Fruit fly (Drosophila melanogaster) whole organism, embryonic: ENCODE data around the gene Polr2D.

Source experiments
- Antp ChIP-seq: fragments of 200-800 bp; sonication (Bioruptor generic); optimal IDR thresholded peaks from 3 replicates; lab custom pipeline; 2016; ENCODE audit warnings: missing biosample characterization, missing genetic modification characterization
- CG10431 ChIP-seq: fragments of 200-800 bp; sonication (Bioruptor generic); optimal IDR thresholded peaks from 3 replicates; lab custom pipeline; 2018; ENCODE audit warnings: missing biosample characterization, mild to moderate bottlenecking, missing genetic modification characterization
- CG13287 ChIP-seq: fragments of 200-800 bp; sonication (Bioruptor generic); IDR thresholded peaks from 2 replicates; pipeline ENCODE4 v1.3.6; 2022; ENCODE audit warnings: missing biosample characterization, missing genetic modification characterization; ENCODE audit not compliant: partially characterized antibody
- CG13624 ChIP-seq: fragments of 200-800 bp; sonication (Bioruptor generic); optimal IDR thresholded peaks from 2 replicates; lab custom pipeline; 2016; ENCODE audit warnings: missing biosample characterization, missing genetic modification characterization
- CG14710 ChIP-seq: fragments of 200-800 bp; sonication (Bioruptor generic); optimal IDR thresholded peaks from 3 replicates; lab custom pipeline; 2019; ENCODE audit warnings: missing biosample characterization, mild to moderate bottlenecking, missing genetic modification characterization, moderate library complexity
- CG15479 ChIP-seq: fragments of 200-800 bp; sonication (Bioruptor generic); optimal IDR thresholded peaks from 3 replicates; lab custom pipeline; 2019; ENCODE audit warnings: missing biosample characterization, mild to moderate bottlenecking, missing genetic modification characterization, moderate library complexity
- CG16813 ChIP-seq: fragments of 200-800 bp; sonication (Bioruptor generic); IDR thresholded peaks from 3 replicates; pipeline ENCODE4 v1.3.6; 2022; ENCODE audit warnings: missing biosample characterization, missing genetic modification characterization; ENCODE audit not compliant: partially characterized antibody
- CG2120 ChIP-seq: fragments of 200-800 bp; sonication (Bioruptor generic); optimal IDR thresholded peaks from 3 replicates; lab custom pipeline; 2016; ENCODE audit warnings: missing biosample characterization, missing genetic modification characterization
- CG2129 ChIP-seq: fragments of 200-800 bp; sonication (Bioruptor generic); IDR thresholded peaks from 2 replicates; pipeline ENCODE4 v1.3.6; 2022; ENCODE audit warnings: missing biosample characterization, missing genetic modification characterization; ENCODE audit not compliant: partially characterized antibody
- CG3995 ChIP-seq: fragments of 200-800 bp; sonication (Bioruptor generic); optimal IDR thresholded peaks from 3 replicates; lab custom pipeline; 2016; ENCODE audit warnings: missing biosample characterization, missing genetic modification characterization
- CG6175 ChIP-seq: fragments of 200-800 bp; sonication (Bioruptor generic); IDR thresholded peaks from 3 replicates; pipeline ENCODE4 v1.3.6; 2022; ENCODE audit warnings: missing biosample characterization, missing genetic modification characterization
- CG7963 ChIP-seq: fragments of 200-800 bp; sonication (Bioruptor generic); IDR thresholded peaks from 3 replicates; pipeline ENCODE4 v1.3.6; 2022; ENCODE audit warnings: missing biosample characterization, missing genetic modification characterization; ENCODE audit not compliant: partially characterized antibody
- CG9876 ChIP-seq: fragments of 200-800 bp; sonication (Bioruptor generic); optimal IDR thresholded peaks from 2 replicates; lab custom pipeline; 2016; ENCODE audit warnings: missing biosample characterization, missing genetic modification characterization
- Camta ChIP-seq: fragments of 200-800 bp; sonication (Bioruptor generic); optimal IDR thresholded peaks from 2 replicates; lab custom pipeline; 2016; ENCODE audit warnings: missing biosample characterization, missing genetic modification characterization
- Doc3 ChIP-seq: fragments of 200-800 bp; sonication (Bioruptor generic); IDR thresholded peaks from 3 replicates; pipeline ENCODE4 v1.3.6; 2022; ENCODE audit warnings: missing biosample characterization, missing genetic modification characterization; ENCODE audit not compliant: partially characterized antibody
- Dp ChIP-seq: fragments of 200-800 bp; sonication (Bioruptor generic); optimal IDR thresholded peaks from 2 replicates; lab custom pipeline; 2018; ENCODE audit warnings: missing biosample characterization, mild to moderate bottlenecking, missing genetic modification characterization, moderate library complexity
- Dref ChIP-seq: fragments of 200-800 bp; sonication (Bioruptor generic); IDR thresholded peaks from 2 replicates; pipeline ENCODE4 v1.3.6; 2022; ENCODE audit warnings: missing biosample characterization, missing genetic modification characterization
- Elba2 ChIP-seq: fragments of 200-800 bp; sonication (Bioruptor generic); optimal IDR thresholded peaks from 3 replicates; lab custom pipeline; 2016; ENCODE audit warnings: missing biosample characterization, missing genetic modification characterization
- HmgD ChIP-seq: fragments of 200-800 bp; sonication (Bioruptor generic); optimal IDR thresholded peaks from 3 replicates; lab custom pipeline; 2016; ENCODE audit warnings: missing biosample characterization, missing genetic modification characterization
- HmgZ ChIP-seq: fragments of 200-800 bp; sonication (Bioruptor generic); optimal IDR thresholded peaks from 2 replicates; lab custom pipeline; 2018; ENCODE audit warnings: missing biosample characterization, mild to moderate bottlenecking, missing genetic modification characterization
- MESR4 ChIP-seq: fragments of 200-800 bp; sonication (Bioruptor generic); optimal IDR thresholded peaks from 2 replicates; lab custom pipeline; 2018; ENCODE audit warnings: missing biosample characterization, mild to moderate bottlenecking, missing genetic modification characterization, moderate library complexity
- Med ChIP-seq: fragments of 200-800 bp; sonication (Bioruptor generic); peaks from one replicate; lab custom pipeline; 2016; ENCODE audit warnings: missing biosample characterization, missing genetic modification characterization, mild to moderate bottlenecking, inconsistent platforms, moderate library complexity
- NC2β ChIP-seq: fragments of 200-800 bp; sonication (Bioruptor generic); optimal IDR thresholded peaks from 2 replicates; lab custom pipeline; 2016; ENCODE audit warnings: missing biosample characterization, missing genetic modification characterization
- NK7.1 ChIP-seq: fragments of 200-800 bp; sonication (Bioruptor generic); optimal IDR thresholded peaks from 3 replicates; lab custom pipeline; 2016; ENCODE audit warnings: missing biosample characterization, missing genetic modification characterization
- Scr ChIP-seq: fragments of 200-800 bp; sonication (Bioruptor generic); IDR thresholded peaks from 2 replicates; pipeline ENCODE4 v1.3.6; 2022; ENCODE audit warnings: missing biosample characterization, missing genetic modification characterization; ENCODE audit not compliant: partially characterized antibody
- Sin3A ChIP-seq: fragments of >200 bp; optimal IDR thresholded peaks from 2 replicates; lab custom pipeline; 2018
- Sry-δ ChIP-seq: fragments of 200-800 bp; sonication (Bioruptor generic); optimal IDR thresholded peaks from 2 replicates; lab custom pipeline; 2016; ENCODE audit warnings: missing biosample characterization, missing genetic modification characterization
- bowl ChIP-seq: fragments of 200-800 bp; sonication (Bioruptor generic); IDR thresholded peaks from 2 replicates; pipeline ENCODE4 v1.3.6; 2022; ENCODE audit warnings: missing biosample characterization, missing genetic modification characterization
- bsh ChIP-seq, 2 experiments: fragments of 200-800 bp; sonication (Bioruptor generic); optimal IDR thresholded peaks; 2 replicates each; lab custom pipeline; 2017 to 2018; ENCODE audit warnings: mild to moderate bottlenecking in 2 of 2, missing biosample characterization in 2 of 2, missing genetic modification characterization in 2 of 2, moderate library complexity in 1 of 2
- cg ChIP-seq: fragments of 200-800 bp; sonication (Bioruptor generic); optimal IDR thresholded peaks from 3 replicates; lab custom pipeline; 2019; ENCODE audit warnings: missing biosample characterization, mild to moderate bottlenecking, missing genetic modification characterization, moderate library complexity
- chinmo ChIP-seq: fragments of 200-800 bp; sonication (Bioruptor generic); IDR thresholded peaks from 4 replicates; pipeline ENCODE4 v1.3.6; 2022; ENCODE audit warnings: missing biosample characterization, missing genetic modification characterization; ENCODE audit not compliant: partially characterized antibody
- corto ChIP-seq: fragments of 200-800 bp; sonication (Bioruptor generic); optimal IDR thresholded peaks from 2 replicates; lab custom pipeline; 2016; ENCODE audit warnings: missing biosample characterization, mild to moderate bottlenecking, missing genetic modification characterization, moderate library complexity
- crp ChIP-seq, 2 experiments: fragments of 200-800 bp; sonication (Bioruptor generic); optimal IDR thresholded peaks; 2 replicates in 1 of 2; 3 replicates in 1 of 2; lab custom pipeline; 2017; ENCODE audit warnings: missing biosample characterization in 2 of 2, missing genetic modification characterization in 2 of 2, mild to moderate bottlenecking in 1 of 2, moderate library complexity in 1 of 2
- dimm ChIP-seq: fragments of 200-800 bp; sonication (Bioruptor generic); IDR thresholded peaks from 2 replicates; pipeline ENCODE4 v1.3.6; 2022; ENCODE audit warnings: missing biosample characterization, missing genetic modification characterization
- fru ChIP-seq: fragments of >200 bp; optimal IDR thresholded peaks from 2 replicates; lab custom pipeline; 2017
- ftz-f1 ChIP-seq: fragments of 200-800 bp; sonication (Bioruptor generic); optimal IDR thresholded peaks from 2 replicates; lab custom pipeline; 2016; ENCODE audit warnings: missing biosample characterization, missing genetic modification characterization
- gfzf ChIP-seq: fragments of 200-800 bp; sonication (Bioruptor generic); optimal IDR thresholded peaks from 2 replicates; lab custom pipeline; 2016; ENCODE audit warnings: missing biosample characterization, mild to moderate bottlenecking, missing genetic modification characterization, moderate library complexity
- gro ChIP-seq: fragments of 200-800 bp; sonication (Bioruptor generic); optimal IDR thresholded peaks from 2 replicates; lab custom pipeline; 2016; ENCODE audit warnings: missing biosample characterization, missing genetic modification characterization
- her ChIP-seq: fragments of 200-800 bp; sonication (Bioruptor generic); optimal IDR thresholded peaks from 2 replicates; lab custom pipeline; 2016; ENCODE audit warnings: missing biosample characterization, missing genetic modification characterization
- hkb ChIP-seq, 2 experiments: fragments of 200-800 bp in 1 of 2; fragments of >200 bp in 1 of 2; sonication (Bioruptor generic) in 1 of 2; IDR thresholded peaks in 1 of 2; optimal IDR thresholded peaks in 1 of 2; 2 replicates each; pipeline versions ENCODE4 v1.3.6 to Lab custom; 2017 to 2022; ENCODE audit warnings: missing biosample characterization in 1 of 2, missing genetic modification characterization in 1 of 2
- knrl ChIP-seq: fragments of 200-800 bp; sonication (Bioruptor generic); IDR thresholded peaks from 3 replicates; pipeline ENCODE4 v1.3.6; 2022; ENCODE audit warnings: missing biosample characterization, missing genetic modification characterization; ENCODE audit not compliant: partially characterized antibody
- mld ChIP-seq: fragments of 200-800 bp; sonication (Bioruptor generic); IDR thresholded peaks from 3 replicates; pipeline ENCODE4 v1.3.6; 2022; ENCODE audit warnings: missing biosample characterization, missing genetic modification characterization; ENCODE audit not compliant: partially characterized antibody
- onecut ChIP-seq: fragments of 200-800 bp; sonication (Bioruptor generic); IDR thresholded peaks from 2 replicates; pipeline ENCODE4 v1.3.6; 2022; ENCODE audit warnings: missing biosample characterization, missing genetic modification characterization
- pzg ChIP-seq: fragments of 200-800 bp; sonication (Bioruptor generic); optimal IDR thresholded peaks from 3 replicates; lab custom pipeline; 2018; ENCODE audit warnings: missing biosample characterization, mild to moderate bottlenecking, missing genetic modification characterization, moderate library complexity
- sens ChIP-seq: fragments of 200-800 bp; sonication (Bioruptor generic); peaks from one replicate; lab custom pipeline; 2016; ENCODE audit warnings: missing biosample characterization, missing genetic modification characterization
- stwl ChIP-seq: fragments of 200-800 bp; sonication (Bioruptor generic); optimal IDR thresholded peaks from 3 replicates; lab custom pipeline; 2018; ENCODE audit warnings: missing biosample characterization, mild to moderate bottlenecking, missing genetic modification characterization, moderate library complexity
- tna ChIP-seq: fragments of 200-800 bp; sonication (Bioruptor generic); IDR thresholded peaks from 2 replicates; pipeline ENCODE4 v1.3.6; 2022; ENCODE audit warnings: missing biosample characterization, missing genetic modification characterization; ENCODE audit not compliant: partially characterized antibody
- vnd ChIP-seq: fragments of 200-800 bp; sonication (Bioruptor generic); IDR thresholded peaks from 3 replicates; pipeline ENCODE4 v1.3.6; 2022; ENCODE audit warnings: missing biosample characterization, missing genetic modification characterization; ENCODE audit not compliant: partially characterized antibody
- z ChIP-seq: fragments of 200-800 bp; sonication (Bioruptor generic); IDR thresholded peaks from 3 replicates; pipeline ENCODE4 v1.3.6; 2022; ENCODE audit warnings: missing biosample characterization, missing genetic modification characterization

Gene Polr2D

DNA sequence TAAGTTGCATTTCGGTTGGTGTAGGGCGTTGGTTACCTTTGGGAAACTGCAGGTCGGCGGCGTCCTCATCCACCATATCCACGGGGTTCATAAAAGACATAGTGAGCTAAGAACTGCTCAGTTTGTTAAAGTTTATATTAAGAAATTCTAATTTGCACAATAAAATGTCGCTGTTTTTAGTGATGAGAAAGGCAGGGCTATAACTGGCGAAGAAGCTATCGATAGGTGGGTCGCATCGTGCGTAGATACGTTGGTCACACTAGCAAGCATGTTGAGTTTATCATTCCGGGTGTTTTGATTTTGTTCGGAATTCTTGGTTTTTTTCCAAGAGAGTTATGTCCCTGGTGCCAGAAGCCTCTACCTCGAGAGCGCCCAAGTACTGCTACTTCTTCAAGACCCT, at the start of gene Polr2D, which contains the start of the genes Ada2a, Tgs1 and moi:
Gene Polr2D (minus strand): TSS at position 207 of the 400 bp plus-strand sequence.
Gene Ada2a (minus strand): TSS at position 207 of the 400 bp plus-strand sequence.
Gene Tgs1 (plus strand): TSS at position 250 of the 400 bp plus-strand sequence.
Gene moi (plus strand): TSS at position 250 of the 400 bp plus-strand sequence.
- peak; percentile 55 for TF ChIP-seq Elba2 (GFP tag; lab: Kevin White, UChicago)
- no peak for TF ChIP-seq onecut (GFP tag; lab: Robert Waterston, UW)
- peak; percentile 56 for TF ChIP-seq Sin3A
- no peak for TF ChIP-seq NK7.1
- TF ChIP-seq crp (GFP tag; optimal IDR thresholded peaks at IDR 0.05; lab: Kevin White, UChicago): no peak
- TF ChIP-seq hkb (optimal IDR thresholded peaks at IDR 0.05; lab: Kevin White, UChicago): peak; percentile 47
- TF ChIP-seq hkb (GFP tag; IDR thresholded peaks at IDR 0.05; lab: Robert Waterston, UW): no peak
- TF ChIP-seq Camta: no peak
- peak; percentile 92 for TF ChIP-seq Sry-δ
- no peak for TF ChIP-seq dimm (GFP tag; lab: Robert Waterston, UW)
- no peak for TF ChIP-seq Antp
- TF ChIP-seq CG9876 (GFP tag; lab: Kevin White, UChicago): no peak
- TF ChIP-seq z (GFP tag; lab: Robert Waterston, UW): no peak
- TF ChIP-seq CG3995 (GFP tag; lab: Kevin White, UChicago): peak; percentile 10
- TF ChIP-seq NC2β (GFP tag; lab: Kevin White, UChicago): no peak
- TF ChIP-seq tna: peak; percentile 47; the same call in 1 of the 2 replicates
- peak; percentile 15 for TF ChIP-seq CG14710 (tag; lab: Kevin White, UChicago)
- TF ChIP-seq CG2129 (GFP tag; lab: Robert Waterston, UW): peak; percentile 42; the same call in 1 of the 2 replicates
- peak; percentile 86 for TF ChIP-seq CG13287 (GFP tag; lab: Robert Waterston, UW)
- peak; percentile 78 for TF ChIP-seq MESR4 (GFP tag; lab: Kevin White, UChicago)
- TF ChIP-seq CG15479: peak; percentile 64
- no peak for TF ChIP-seq corto (GFP tag; lab: Kevin White, UChicago)
- TF ChIP-seq stwl (tag; lab: Kevin White, UChicago): peak; percentile 49
- peak; percentile 80 for TF ChIP-seq CG16813 (GFP tag; lab: Robert Waterston, UW)
- peak; percentile 79 for TF ChIP-seq Scr (GFP tag; lab: Robert Waterston, UW)
- TF ChIP-seq bsh (GFP tag; optimal IDR thresholded peaks at IDR 0.05; lab: Kevin White, UChicago): no peak
- peak; percentile 72 for TF ChIP-seq pzg
- TF ChIP-seq Dref (GFP tag; lab: Robert Waterston, UW): peak; percentile 82
- TF ChIP-seq HmgZ (tag; lab: Kevin White, UChicago): peak; percentile 15
- peak; percentile 82 for TF ChIP-seq Med (GFP tag; lab: Kevin White, UChicago)
- TF ChIP-seq HmgD (GFP tag; lab: Kevin White, UChicago): no peak
- TF ChIP-seq ftz-f1 (GFP tag; lab: Kevin White, UChicago): peak; percentile 80
- TF ChIP-seq her: peak; percentile 2
- TF ChIP-seq CG13624 (GFP tag; lab: Kevin White, UChicago): peak; percentile 33
- no peak for TF ChIP-seq CG6175 (GFP tag; lab: Robert Waterston, UW)
- TF ChIP-seq knrl (GFP tag; lab: Robert Waterston, UW): peak; percentile 73
- TF ChIP-seq CG10431: no peak
- TF ChIP-seq CG7963 (GFP tag; lab: Robert Waterston, UW): peak; percentile 46; the same call in 2 of the 3 replicates
- peak; percentile 61 for TF ChIP-seq vnd (GFP tag; lab: Robert Waterston, UW)
- peak; percentile 74; the same call in 2 of the 3 replicates for TF ChIP-seq mld (GFP tag; lab: Robert Waterston, UW)
- peak; percentile 76 for TF ChIP-seq Doc3
- TF ChIP-seq Dp (GFP tag; lab: Kevin White, UChicago): peak; percentile 67
- no peak for TF ChIP-seq cg (GFP tag; lab: Kevin White, UChicago)
- TF ChIP-seq CG2120 (GFP tag; lab: Kevin White, UChicago): peak; percentile 9
- peak; percentile 60 for TF ChIP-seq gfzf (GFP tag; lab: Kevin White, UChicago)
- TF ChIP-seq chinmo (GFP tag; lab: Robert Waterston, UW): 0 out of 4 replicates have a peak, but pooled peaks have one; percentile 73
- TF ChIP-seq bowl (GFP tag; lab: Robert Waterston, UW): no peak
- TF ChIP-seq sens (GFP tag; lab: Kevin White, UChicago): peak; percentile 18
- TF ChIP-seq gro (GFP tag; lab: Kevin White, UChicago): peak; percentile 15
- TF ChIP-seq fru (lab: Kevin White, UChicago): no peak
